Worm (Caenorhabditis elegans) whole organism, L3 larva: Measurements from ENCODE around the gene pcp-1.

Source experiments
- R02D3.7 ChIP-seq: fragments of 150-350 bp; optimal IDR thresholded peaks from 2 replicates; lab custom pipeline; 2014; ENCODE audit warnings: missing biosample characterization, missing genetic modification characterization
- ZK546.5 ChIP-seq: sonication (generic microtip); optimal IDR thresholded peaks from 2 replicates; lab custom pipeline; 2017; ENCODE audit warnings: missing biosample characterization, missing genetic modification characterization
- aly-2 ChIP-seq: fragments of 150-350 bp; optimal IDR thresholded peaks from 2 replicates; lab custom pipeline; 2014; ENCODE audit warnings: missing biosample characterization, missing genetic modification characterization
- ama-1 ChIP-seq: fragments of 150-350 bp; optimal IDR thresholded peaks from 2 replicates; lab custom pipeline; 2018
- ceh-16 ChIP-seq: sonication (generic microtip); optimal IDR thresholded peaks from 2 replicates; lab custom pipeline; 2017; ENCODE audit warnings: missing biosample characterization, missing genetic modification characterization
- ceh-28 ChIP-seq: fragments of 150-350 bp; optimal IDR thresholded peaks from 2 replicates; lab custom pipeline; 2014; ENCODE audit warnings: missing biosample characterization, missing genetic modification reagents, missing genetic modification characterization
- ceh-82 ChIP-seq: fragments of 150-350 bp; optimal IDR thresholded peaks from 2 replicates; lab custom pipeline; 2014; ENCODE audit warnings: missing biosample characterization, missing genetic modification characterization
- daf-12 ChIP-seq: fragments of 150-350 bp; optimal IDR thresholded peaks from 2 replicates; lab custom pipeline; 2014; ENCODE audit warnings: missing biosample characterization, missing genetic modification reagents, missing genetic modification characterization
- egl-27 ChIP-seq: sonication (generic microtip); optimal IDR thresholded peaks from 4 replicates; lab custom pipeline; 2017; ENCODE audit warnings: missing biosample characterization, missing genetic modification reagents, missing genetic modification characterization
- egl-5 ChIP-seq: fragments of 150-350 bp; optimal IDR thresholded peaks from 2 replicates; lab custom pipeline; 2017; ENCODE audit warnings: missing biosample characterization, missing genetic modification reagents, missing genetic modification characterization, inconsistent platforms
- elt-1 ChIP-seq: fragments of 150-350 bp; optimal IDR thresholded peaks from 2 replicates; lab custom pipeline; 2014; ENCODE audit warnings: missing biosample characterization, missing genetic modification characterization
- elt-2 ChIP-seq: sonication (generic microtip); optimal IDR thresholded peaks from 2 replicates; lab custom pipeline; 2016; ENCODE audit warnings: missing genetic modification reagents, mild to moderate bottlenecking, missing genetic modification characterization, missing compliant biosample characterization
- elt-3 ChIP-seq, 3 experiments: fragments of 150-350 bp in 1 of 3; sonication (generic microtip) in 2 of 3; optimal IDR thresholded peaks; 2 replicates in 2 of 3; 4 replicates in 1 of 3; lab custom pipeline; 2014 to 2017; ENCODE audit warnings: missing biosample characterization in 3 of 3, missing genetic modification characterization in 3 of 3
- fkh-10 ChIP-seq: sonication (generic microtip); optimal IDR thresholded peaks from 2 replicates; lab custom pipeline; 2017; ENCODE audit warnings: missing biosample characterization, missing genetic modification reagents, missing genetic modification characterization
- fkh-2 ChIP-seq: fragments of 150-350 bp; optimal IDR thresholded peaks from 2 replicates; lab custom pipeline; 2014; ENCODE audit warnings: missing biosample characterization, missing genetic modification reagents, missing genetic modification characterization
- fos-1 ChIP-seq: fragments of 150-350 bp; optimal IDR thresholded peaks from 2 replicates; lab custom pipeline; 2014; ENCODE audit warnings: missing biosample characterization, missing genetic modification characterization
- hmg-11 ChIP-seq: sonication (generic microtip); optimal IDR thresholded peaks from 2 replicates; lab custom pipeline; 2016; ENCODE audit warnings: missing genetic modification characterization, missing compliant biosample characterization
- jun-1 ChIP-seq: fragments of 150-350 bp; optimal IDR thresholded peaks from 2 replicates; lab custom pipeline; 2014; ENCODE audit warnings: missing biosample characterization, missing genetic modification reagents, missing genetic modification characterization
- lin-39 ChIP-seq: fragments of 150-350 bp; optimal IDR thresholded peaks from 2 replicates; lab custom pipeline; 2018; ENCODE audit warnings: missing biosample characterization, missing genetic modification reagents, missing genetic modification characterization
- lsy-12 ChIP-seq: sonication (generic microtip); optimal IDR thresholded peaks from 2 replicates; lab custom pipeline; 2016; ENCODE audit warnings: mild to moderate bottlenecking, missing genetic modification characterization, missing compliant biosample characterization
- mdl-1 ChIP-seq: fragments of 150-350 bp; optimal IDR thresholded peaks from 2 replicates; lab custom pipeline; 2014; ENCODE audit warnings: missing biosample characterization, missing genetic modification characterization
- nfya-1 ChIP-seq: sonication (generic microtip); optimal IDR thresholded peaks from 2 replicates; lab custom pipeline; 2017; ENCODE audit warnings: missing genetic modification characterization, mild to moderate bottlenecking, missing compliant biosample characterization, antibody characterized with exemption, moderate library complexity; ENCODE audit not compliant: insufficient read depth
- nhr-11 ChIP-seq: fragments of 150-350 bp; optimal IDR thresholded peaks from 2 replicates; lab custom pipeline; 2014; ENCODE audit warnings: missing biosample characterization, missing genetic modification characterization
- nhr-12 ChIP-seq: fragments of 150-350 bp; optimal IDR thresholded peaks from 2 replicates; lab custom pipeline; 2014; ENCODE audit warnings: missing biosample characterization, missing genetic modification characterization
- nhr-23 ChIP-seq: fragments of 150-350 bp; optimal IDR thresholded peaks from 2 replicates; lab custom pipeline; 2014; ENCODE audit warnings: missing biosample characterization, missing genetic modification reagents, missing genetic modification characterization
- nhr-237 ChIP-seq: fragments of 150-350 bp; optimal IDR thresholded peaks from 2 replicates; lab custom pipeline; 2014; ENCODE audit warnings: missing biosample characterization, missing genetic modification characterization
- nhr-25 ChIP-seq: sonication (generic microtip); optimal IDR thresholded peaks from 2 replicates; lab custom pipeline; 2017; ENCODE audit warnings: missing biosample characterization, missing genetic modification characterization
- nhr-43 ChIP-seq: sonication (generic microtip); optimal IDR thresholded peaks from 2 replicates; lab custom pipeline; 2016; ENCODE audit warnings: mild to moderate bottlenecking, missing genetic modification characterization, missing compliant biosample characterization; ENCODE audit not compliant: poor library complexity, severe bottlenecking
- nhr-67 ChIP-seq: fragments of 150-350 bp; optimal IDR thresholded peaks from 2 replicates; lab custom pipeline; 2014; ENCODE audit warnings: missing biosample characterization, missing genetic modification characterization
- nhr-76 ChIP-seq: fragments of 150-350 bp; sonication (generic microtip); optimal IDR thresholded peaks from 5 replicates; lab custom pipeline; 2014; ENCODE audit warnings: missing biosample characterization, missing genetic modification characterization
- nhr-77 ChIP-seq: fragments of 150-350 bp; optimal IDR thresholded peaks from 2 replicates; lab custom pipeline; 2014; ENCODE audit warnings: missing biosample characterization, missing genetic modification characterization
- pha-4 ChIP-seq: fragments of 150-350 bp; optimal IDR thresholded peaks from 2 replicates; lab custom pipeline; 2014; ENCODE audit warnings: missing biosample characterization, missing genetic modification reagents, missing genetic modification characterization
- sea-2 ChIP-seq: fragments of 150-350 bp; sonication (generic microtip); optimal IDR thresholded peaks from 4 replicates; lab custom pipeline; 2014; ENCODE audit warnings: missing biosample characterization, missing genetic modification reagents, missing genetic modification characterization
- skn-1 ChIP-seq: fragments of 150-350 bp; optimal IDR thresholded peaks from 2 replicates; lab custom pipeline; 2014; ENCODE audit warnings: missing biosample characterization, missing genetic modification characterization
- snpc-4 ChIP-seq: fragments of 150-350 bp; optimal IDR thresholded peaks from 2 replicates; lab custom pipeline; 2014; ENCODE audit warnings: missing biosample characterization, missing genetic modification characterization
- tbx-2 ChIP-seq: sonication (generic microtip); optimal IDR thresholded peaks from 2 replicates; lab custom pipeline; 2016; ENCODE audit warnings: mild to moderate bottlenecking, missing genetic modification characterization, missing compliant biosample characterization
- ztf-4 ChIP-seq: fragments of 150-350 bp; optimal IDR thresholded peaks from 2 replicates; lab custom pipeline; 2014; ENCODE audit warnings: missing biosample characterization, missing genetic modification characterization

The pcp-1 gene

ce11 chrIII:7723412-7724068 lies 35.2 kb upstream of the pcp-1 start (continued):
- no peak for TF ChIP-seq ceh-82 (tag; lab: Kevin White, UChicago)
- TF ChIP-seq sea-2 (GFP tag; lab: Kevin White, UChicago): no peak
- TF ChIP-seq R02D3.7: no peak
- TF ChIP-seq ceh-16 (tag; lab: Kevin White, UChicago): no peak
- peak; percentile 4 for TF ChIP-seq pha-4
- TF ChIP-seq ztf-4 (tag; lab: Kevin White, UChicago): no peak
- TF ChIP-seq ama-1: peak; percentile 35
- peak; percentile 61 for TF ChIP-seq nfya-1 (tag; lab: Kevin White, UChicago)
- TF ChIP-seq daf-12 (tag; lab: Kevin White, UChicago): no peak
- TF ChIP-seq elt-3 (tag; optimal IDR thresholded peaks at IDR 0.05; lab: Kevin White, UChicago): no peak
- no peak for TF ChIP-seq jun-1
- no peak for TF ChIP-seq aly-2
- peak; percentile 31 for TF ChIP-seq snpc-4 (tag; lab: Kevin White, UChicago)
- no peak for TF ChIP-seq nhr-237 (tag; lab: Kevin White, UChicago)
- TF ChIP-seq ZK546.5 (tag; lab: Kevin White, UChicago): no peak
- TF ChIP-seq fkh-2: no peak
- no peak for TF ChIP-seq nhr-77 (tag; lab: Kevin White, UChicago)
- no peak for TF ChIP-seq nhr-67 (tag; lab: Kevin White, UChicago)
- TF ChIP-seq lsy-12 (tag; lab: Kevin White, UChicago): no peak
- TF ChIP-seq tbx-2 (tag; lab: Kevin White, UChicago): no peak
- peak; percentile 15 for TF ChIP-seq nhr-25 (tag; lab: Kevin White, UChicago)

DNA sequence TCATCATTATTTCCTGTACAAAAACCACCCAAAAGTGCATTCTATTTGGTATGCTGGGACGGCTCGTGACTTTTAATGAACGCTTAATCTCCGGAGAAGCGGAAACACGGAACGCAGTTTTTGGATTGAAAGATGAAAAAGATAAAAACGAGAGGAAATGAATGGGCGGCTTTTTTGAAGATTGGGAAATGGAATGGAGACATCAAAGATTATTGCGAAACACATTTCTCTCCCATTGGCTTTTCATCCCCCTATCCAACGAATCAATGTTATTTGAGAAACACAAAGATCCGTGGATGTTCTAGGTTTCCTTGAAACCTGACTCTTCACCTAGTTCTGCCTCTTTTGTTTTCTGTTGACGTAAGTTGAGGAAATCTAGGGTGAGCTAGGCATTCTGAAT lies 34.3 kb upstream of the pcp-1 start:
- TF ChIP-seq skn-1: no peak
- no peak for TF ChIP-seq R02D3.7
- TF ChIP-seq nfya-1 (tag; lab: Kevin White, UChicago): peak; percentile 55
- peak; percentile 71 for TF ChIP-seq elt-1 (tag; lab: Kevin White, UChicago)
- TF ChIP-seq nhr-23 (tag; lab: Kevin White, UChicago): peak; percentile 11
- peak; percentile 30 for TF ChIP-seq lin-39 (tag; lab: Kevin White, UChicago)
- TF ChIP-seq egl-5: peak; percentile 19

ce11 chrIII:7725483-7726250 lies 33.0 kb upstream of the pcp-1 start:
- TF ChIP-seq egl-27 (tag; lab: Kevin White, UChicago): no peak
- peak; percentile 64 for TF ChIP-seq nfya-1 (tag; lab: Kevin White, UChicago)
- no peak for TF ChIP-seq ceh-28 (tag; lab: Kevin White, UChicago)
- peak; percentile 17 for TF ChIP-seq ama-1
- peak; percentile 28 for TF ChIP-seq fkh-10 (GFP tag; lab: Kevin White, UChicago)
- no peak for TF ChIP-seq elt-2 (tag; lab: Kevin White, UChicago)
- TF ChIP-seq nhr-12 (tag; lab: Kevin White, UChicago): no peak
- TF ChIP-seq nhr-11 (tag; lab: Kevin White, UChicago): no peak
- TF ChIP-seq mdl-1: no peak
- no peak for TF ChIP-seq skn-1
- TF ChIP-seq sea-2 (GFP tag; lab: Kevin White, UChicago): no peak
- no peak for TF ChIP-seq nhr-76
- peak; percentile 31 for TF ChIP-seq hmg-11
- TF ChIP-seq lin-39 (tag; lab: Kevin White, UChicago): peak; percentile 61
- no peak for TF ChIP-seq snpc-4 (tag; lab: Kevin White, UChicago)

DNA sequence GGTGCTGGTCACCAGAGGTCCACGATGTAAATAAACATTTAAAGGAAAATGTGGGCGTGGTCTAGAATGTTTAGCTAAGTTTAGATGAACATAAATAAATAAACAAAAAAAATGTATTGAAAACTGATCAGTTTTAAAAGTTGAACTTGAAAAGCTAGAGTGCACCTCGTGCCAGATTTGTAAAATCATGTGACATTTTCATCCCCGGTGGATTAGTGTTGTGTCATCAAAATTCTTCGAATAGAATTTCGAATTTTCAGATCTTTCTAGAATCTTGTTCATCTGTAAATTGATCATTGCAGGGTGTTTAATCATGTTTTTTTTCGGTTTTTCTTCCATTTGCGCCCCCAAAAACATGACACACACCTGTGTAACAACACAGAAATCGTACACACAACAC lies 32.2 kb upstream of the pcp-1 start:
- TF ChIP-seq nhr-237 (tag; lab: Kevin White, UChicago): no peak
- TF ChIP-seq pha-4: peak; percentile 65
- no peak for TF ChIP-seq ceh-82 (tag; lab: Kevin White, UChicago)
- no peak for TF ChIP-seq elt-2 (tag; lab: Kevin White, UChicago)
- TF ChIP-seq jun-1: no peak
- no peak for TF ChIP-seq fos-1 (tag; lab: Kevin White, UChicago)
- TF ChIP-seq elt-1 (tag; lab: Kevin White, UChicago): no peak
- no peak for TF ChIP-seq nhr-43 (tag; lab: Kevin White, UChicago)
